Worm (Caenorhabditis elegans) whole organism, late embryonic: Measurements from ENCODE around the gene acs-3.

Source experiments
- C08G9.2 ChIP-seq: sonication (generic microtip); optimal IDR thresholded peaks from 2 replicates; lab custom pipeline; 2016; ENCODE audit warnings: mild to moderate bottlenecking, missing genetic modification characterization, moderate library complexity, missing compliant biosample characterization
- F13H6.1 ChIP-seq: sonication (generic microtip); optimal IDR thresholded peaks from 2 replicates; lab custom pipeline; 2016; ENCODE audit warnings: missing genetic modification characterization, missing compliant biosample characterization
- K02D7.2 ChIP-seq: sonication (generic microtip); optimal IDR thresholded peaks from 2 replicates; lab custom pipeline; 2017; ENCODE audit warnings: mild to moderate bottlenecking, missing genetic modification characterization, missing compliant biosample characterization
- K09A11.1 ChIP-seq: sonication (generic microtip); optimal IDR thresholded peaks from 2 replicates; lab custom pipeline; 2017; ENCODE audit warnings: antibody characterized with exemption, mild to moderate bottlenecking, missing genetic modification characterization, missing compliant biosample characterization; ENCODE audit not compliant: insufficient read depth
- ama-1 ChIP-seq: fragments of 150-350 bp; optimal IDR thresholded peaks from 2 replicates; lab custom pipeline; 2014
- ceh-2 ChIP-seq: sonication (generic microtip); optimal IDR thresholded peaks from 2 replicates; lab custom pipeline; 2016; ENCODE audit warnings: missing genotype, missing genetic modification characterization, missing compliant biosample characterization
- ceh-22 ChIP-seq: sonication (generic microtip); optimal IDR thresholded peaks from 2 replicates; lab custom pipeline; 2017; ENCODE audit warnings: missing biosample characterization, missing genetic modification characterization
- ceh-34 ChIP-seq: sonication (generic microtip); optimal IDR thresholded peaks from 2 replicates; lab custom pipeline; 2016; ENCODE audit warnings: mild to moderate bottlenecking, missing genetic modification characterization, missing compliant biosample characterization
- ceh-6 ChIP-seq: fragments of 200-800 bp; sonication (Bioruptor generic); optimal IDR thresholded peaks from 2 replicates; lab custom pipeline; 2018; ENCODE audit warnings: mild to moderate bottlenecking, missing genetic modification characterization, missing compliant biosample characterization
- dve-1 ChIP-seq: sonication (generic microtip); optimal IDR thresholded peaks from 2 replicates; lab custom pipeline; 2017; ENCODE audit warnings: antibody characterized with exemption, mild to moderate bottlenecking, missing genetic modification characterization, missing compliant biosample characterization
- elt-2 ChIP-seq: sonication (generic microtip); optimal IDR thresholded peaks from 2 replicates; lab custom pipeline; 2016; ENCODE audit warnings: missing genetic modification reagents, missing genetic modification characterization, missing compliant biosample characterization
- elt-4 ChIP-seq: sonication (generic microtip); optimal IDR thresholded peaks from 2 replicates; lab custom pipeline; 2016; ENCODE audit warnings: missing genetic modification characterization, missing compliant biosample characterization
- ets-4 ChIP-seq: sonication (generic microtip); optimal IDR thresholded peaks from 2 replicates; lab custom pipeline; 2016; ENCODE audit warnings: missing genetic modification characterization, missing compliant biosample characterization
- eyg-1 ChIP-seq: sonication (generic microtip); optimal IDR thresholded peaks from 2 replicates; lab custom pipeline; 2016; ENCODE audit warnings: missing genotype, missing genetic modification characterization, missing compliant biosample characterization
- fax-1 ChIP-seq: sonication (generic microtip); optimal IDR thresholded peaks from 2 replicates; lab custom pipeline; 2016; ENCODE audit warnings: missing genotype, missing genetic modification characterization, missing compliant biosample characterization
- fkh-10 ChIP-seq: fragments of 150-350 bp; optimal IDR thresholded peaks from 2 replicates; lab custom pipeline; 2014; ENCODE audit warnings: missing biosample characterization, missing genetic modification reagents, missing genetic modification characterization
- fkh-6 ChIP-seq: sonication (generic microtip); optimal IDR thresholded peaks from 2 replicates; lab custom pipeline; 2016; ENCODE audit warnings: missing genetic modification characterization, missing compliant biosample characterization
- hlh-13 ChIP-seq: fragments of 200-800 bp; sonication (Bioruptor generic); optimal IDR thresholded peaks from 2 replicates; lab custom pipeline; 2018; ENCODE audit warnings: mild to moderate bottlenecking, missing genetic modification characterization, missing compliant biosample characterization
- hlh-15 ChIP-seq: sonication (generic microtip); optimal IDR thresholded peaks from 2 replicates; lab custom pipeline; 2016; ENCODE audit warnings: missing genetic modification characterization, missing compliant biosample characterization
- hlh-30 ChIP-seq: sonication (generic microtip); optimal IDR thresholded peaks from 2 replicates; lab custom pipeline; 2017; ENCODE audit warnings: antibody characterized with exemption, missing genetic modification characterization, missing compliant biosample characterization; ENCODE audit not compliant: insufficient read depth
- hlh-6 ChIP-seq: sonication (generic microtip); optimal IDR thresholded peaks from 2 replicates; lab custom pipeline; 2016; ENCODE audit warnings: missing genotype, missing genetic modification characterization, missing compliant biosample characterization
- hlh-8 ChIP-seq: sonication (generic microtip); optimal IDR thresholded peaks from 2 replicates; lab custom pipeline; 2016; ENCODE audit warnings: missing genotype, missing genetic modification characterization, missing compliant biosample characterization
- lim-6 ChIP-seq: sonication (generic microtip); optimal IDR thresholded peaks from 2 replicates; lab custom pipeline; 2016; ENCODE audit warnings: missing genetic modification characterization, missing compliant biosample characterization
- madf-2 ChIP-seq: sonication (generic microtip); optimal IDR thresholded peaks from 2 replicates; lab custom pipeline; 2017; ENCODE audit warnings: missing genetic modification characterization, missing compliant biosample characterization
- nfya-1 ChIP-seq: sonication (generic microtip); optimal IDR thresholded peaks from 2 replicates; lab custom pipeline; 2017; ENCODE audit warnings: missing genetic modification characterization, mild to moderate bottlenecking, missing compliant biosample characterization, antibody characterized with exemption, moderate library complexity
- nhr-11 ChIP-seq: fragments of 150-350 bp; optimal IDR thresholded peaks from 2 replicates; lab custom pipeline; 2014; ENCODE audit warnings: missing biosample characterization, missing genetic modification characterization
- odd-2 ChIP-seq: sonication (generic microtip); optimal IDR thresholded peaks from 2 replicates; lab custom pipeline; 2017; ENCODE audit warnings: antibody characterized with exemption, mild to moderate bottlenecking, missing genetic modification characterization, missing compliant biosample characterization
- pax-1 ChIP-seq: fragments of 150-350 bp; optimal IDR thresholded peaks from 2 replicates; lab custom pipeline; 2014; ENCODE audit warnings: missing biosample characterization, missing genetic modification characterization
- pha-4 ChIP-seq: fragments of 150-350 bp; optimal IDR thresholded peaks from 2 replicates; lab custom pipeline; 2018; ENCODE audit warnings: missing biosample characterization, missing genetic modification reagents, missing genetic modification characterization
- pros-1 ChIP-seq: fragments of 150-350 bp; optimal IDR thresholded peaks from 2 replicates; lab custom pipeline; 2014; ENCODE audit warnings: missing biosample characterization, missing genetic modification reagents, missing genetic modification characterization
- ref-2 ChIP-seq: sonication (generic microtip); optimal IDR thresholded peaks from 2 replicates; lab custom pipeline; 2016; ENCODE audit warnings: missing genetic modification characterization, missing compliant biosample characterization
- syd-9 ChIP-seq: sonication (generic microtip); optimal IDR thresholded peaks from 2 replicates; lab custom pipeline; 2016; ENCODE audit warnings: mild to moderate bottlenecking, missing genetic modification characterization, moderate library complexity, missing compliant biosample characterization
- tbx-2 ChIP-seq: sonication (generic microtip); optimal IDR thresholded peaks from 2 replicates; lab custom pipeline; 2016; ENCODE audit warnings: missing genetic modification characterization, missing compliant biosample characterization
- unc-55 ChIP-seq: sonication (generic microtip); optimal IDR thresholded peaks from 2 replicates; lab custom pipeline; 2017; ENCODE audit warnings: missing biosample characterization, missing genetic modification reagents, missing genetic modification characterization
- zip-5 ChIP-seq: sonication (generic microtip); optimal IDR thresholded peaks from 2 replicates; lab custom pipeline; 2016; ENCODE audit warnings: missing genetic modification characterization, missing compliant biosample characterization

The acs-3 gene

DNA sequence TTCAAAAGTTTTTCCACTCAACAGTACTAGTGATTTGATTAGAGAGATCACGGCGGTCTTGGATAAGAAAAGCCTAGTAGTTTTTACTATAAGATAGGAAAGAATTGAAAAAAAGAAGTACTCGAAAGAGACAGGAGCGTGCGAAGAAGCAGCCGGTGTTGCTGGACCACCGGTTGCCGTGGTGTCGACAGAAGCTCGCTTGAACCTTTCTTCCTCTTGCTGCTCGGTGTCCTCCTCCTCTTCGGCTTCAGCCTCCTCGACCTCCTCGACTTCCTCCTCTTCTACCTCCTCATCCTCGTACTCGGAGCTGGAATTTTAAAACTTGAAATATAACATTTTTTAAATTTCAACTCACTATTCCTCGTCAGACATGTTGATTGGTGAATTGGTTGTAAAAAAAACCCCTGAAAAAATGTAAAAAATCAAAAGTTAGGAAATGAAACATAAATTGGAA is 23.2 kb downstream of the acs-3 start, which contains the start of gene tnt-4:
Gene tnt-4, minus strand, starts transcription at position 404 of the 454 bp plus-strand sequence.
- no peak for TF ChIP-seq F13H6.1 (tag; lab: Kevin White, UChicago)
- no peak for TF ChIP-seq pha-4 (tag; lab: Kevin White, UChicago)
- peak; percentile 47 for TF ChIP-seq ceh-22 (tag; lab: Kevin White, UChicago)
- no peak for TF ChIP-seq pax-1 (tag; lab: Kevin White, UChicago)
- TF ChIP-seq, all 69 proteins: peak for 1

DNA sequence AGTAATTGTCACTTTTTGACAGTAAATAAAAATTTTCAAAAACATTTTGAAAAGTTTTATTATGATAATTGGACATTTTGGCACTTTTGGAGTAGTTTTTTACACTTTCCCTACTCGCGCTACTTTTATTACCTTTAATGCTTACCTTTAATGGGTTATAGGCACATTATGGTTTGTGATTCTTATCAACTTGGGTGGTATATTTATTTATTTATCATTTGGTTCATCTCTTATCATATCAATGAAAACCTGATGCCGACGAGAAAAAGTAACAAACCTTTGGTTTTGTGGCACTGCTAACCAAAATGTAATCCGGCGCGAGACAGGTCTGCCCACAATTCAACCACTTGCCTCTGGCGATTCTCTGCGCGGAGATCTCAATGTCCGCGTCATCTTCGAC is 29.0 kb downstream of the acs-3 start:
- TF ChIP-seq elt-2 (tag; lab: Kevin White, UChicago) (peak; percentile 69), nfya-1 (tag; lab: Kevin White, UChicago) (no peak)

DNA sequence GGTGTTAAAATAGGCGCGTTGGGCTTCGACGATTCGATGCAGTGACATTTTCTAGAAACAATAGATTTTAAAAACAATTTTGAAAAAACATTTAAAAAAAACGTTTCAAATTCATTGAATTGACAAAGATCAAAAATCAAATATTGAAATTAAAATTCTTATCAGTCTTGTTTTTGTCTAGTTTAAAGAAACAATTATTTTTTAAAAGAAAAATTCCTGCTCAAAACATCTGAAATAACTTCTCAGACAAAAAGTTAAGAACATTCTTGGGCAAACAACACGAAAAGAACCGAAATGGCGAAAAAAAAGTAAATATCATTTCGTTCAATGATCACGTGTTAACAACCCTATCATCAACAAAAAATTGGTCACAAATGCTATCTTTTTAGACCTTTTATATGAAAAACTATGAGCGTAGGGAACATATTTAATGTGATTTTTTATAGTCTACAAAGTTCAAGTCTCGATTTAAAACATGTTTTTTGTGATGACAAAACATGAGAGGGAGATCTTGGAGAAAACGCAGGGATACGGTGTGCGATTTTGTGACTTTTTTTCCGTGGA is 30.3 kb downstream of the acs-3 start, which contains the start of gene alh-5:
Gene alh-5, minus strand, starts transcription at position 51 of the 564 bp plus-strand sequence.
- TF ChIP-seq nhr-11 (tag; lab: Kevin White, UChicago) (no peak), syd-9 (tag; lab: Kevin White, UChicago) (no peak), hlh-8 (no peak), hlh-15 (tag; lab: Kevin White, UChicago) (no peak), K02D7.2 (tag; lab: Kevin White, UChicago) (no peak), unc-55 (GFP tag; lab: Kevin White, UChicago) (no peak)
- TF ChIP-seq, all 69 proteins: peak for 0

DNA sequence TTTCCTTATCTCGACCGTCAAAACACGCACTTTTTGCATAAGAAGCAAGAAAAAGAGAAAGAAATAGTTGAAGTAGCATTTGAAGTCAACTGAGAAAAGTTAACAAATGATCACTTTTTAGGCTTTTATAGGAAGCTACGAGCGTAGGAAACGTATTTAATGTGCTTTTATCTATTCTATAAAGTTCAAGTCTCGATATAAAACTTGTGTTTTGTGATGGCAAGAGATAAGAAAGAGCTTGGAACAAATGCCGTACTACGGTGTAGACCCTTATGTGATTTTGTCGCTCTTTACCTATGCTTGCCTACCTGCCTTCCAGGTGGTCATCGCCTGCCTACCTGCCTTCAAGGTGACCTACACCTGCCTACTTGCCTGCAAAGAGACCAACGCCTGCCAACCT is 34.9 kb downstream of the acs-3 start, which contains the start of gene clec-206:
Gene clec-206, minus strand, starts transcription at position 101 of the 400 bp plus-strand sequence.
- no peak for TF ChIP-seq pros-1 (tag; lab: Kevin White, UChicago)

DNA sequence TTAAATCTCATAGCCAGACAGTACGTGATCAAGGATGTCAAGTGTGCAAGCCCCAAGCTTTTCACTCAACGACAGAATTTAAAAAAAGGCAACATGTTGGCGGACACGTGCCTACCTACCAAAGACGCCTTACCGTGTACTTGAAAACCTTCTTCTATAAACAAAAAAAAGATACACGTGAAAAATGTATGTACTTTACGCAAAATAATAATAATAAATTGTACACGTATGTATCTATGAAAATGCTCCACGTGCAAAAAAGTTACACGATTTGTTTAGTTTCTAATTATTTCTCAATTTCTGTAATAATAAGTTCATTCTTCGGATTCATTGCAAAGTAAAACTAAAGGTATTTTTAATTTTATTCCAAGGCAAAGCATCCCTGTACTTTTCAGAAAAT is 35.3 kb downstream of the acs-3 start, which contains the start of gene cysl-4:
Gene cysl-4, plus strand, starts transcription at position 301 of the 400 bp plus-strand sequence.
- TF ChIP-seq ref-2 (tag; lab: Kevin White, UChicago) (no peak), ceh-34 (tag; lab: Kevin White, UChicago) (no peak)

DNA sequence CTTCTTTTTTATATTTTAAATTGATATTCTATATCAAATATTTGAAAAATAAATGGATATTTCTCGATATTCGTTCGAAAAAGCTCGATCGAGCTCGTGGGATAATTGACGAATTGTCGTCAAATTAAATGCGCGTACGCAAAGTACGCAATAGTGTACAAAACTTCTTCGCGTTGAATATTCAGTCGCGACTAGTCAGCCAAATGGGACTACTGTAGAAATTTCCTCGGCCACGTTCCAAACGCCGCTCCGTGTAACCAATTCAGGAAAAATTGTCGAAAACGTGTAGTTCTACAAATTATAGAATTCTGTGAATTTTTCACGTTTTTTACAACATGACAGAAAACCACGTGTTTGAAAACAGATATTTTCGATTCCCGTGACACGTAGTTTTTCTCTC is 39.1 kb downstream of the acs-3 start:
- no peak for TF ChIP-seq zip-5 (tag; lab: Kevin White, UChicago)
- no peak for TF ChIP-seq ceh-2
- no peak for TF ChIP-seq fkh-10 (GFP tag; lab: Kevin White, UChicago)
- no peak for TF ChIP-seq ref-2 (tag; lab: Kevin White, UChicago)
- no peak for TF ChIP-seq odd-2 (tag; lab: Kevin White, UChicago)
- TF ChIP-seq fkh-6 (tag; lab: Kevin White, UChicago) = no peak
- TF ChIP-seq elt-4 = no peak
- no peak for TF ChIP-seq C08G9.2
- TF ChIP-seq dve-1 (tag; lab: Kevin White, UChicago) = no peak
- TF ChIP-seq syd-9 (tag; lab: Kevin White, UChicago) = no peak
- no peak for TF ChIP-seq hlh-6
- no peak for TF ChIP-seq lim-6
- TF ChIP-seq hlh-8 = no peak
- TF ChIP-seq madf-2 = no peak
- no peak for TF ChIP-seq ceh-6 (GFP tag; lab: Kevin White, UChicago)
- TF ChIP-seq tbx-2 = no peak
- no peak for TF ChIP-seq ets-4

DNA sequence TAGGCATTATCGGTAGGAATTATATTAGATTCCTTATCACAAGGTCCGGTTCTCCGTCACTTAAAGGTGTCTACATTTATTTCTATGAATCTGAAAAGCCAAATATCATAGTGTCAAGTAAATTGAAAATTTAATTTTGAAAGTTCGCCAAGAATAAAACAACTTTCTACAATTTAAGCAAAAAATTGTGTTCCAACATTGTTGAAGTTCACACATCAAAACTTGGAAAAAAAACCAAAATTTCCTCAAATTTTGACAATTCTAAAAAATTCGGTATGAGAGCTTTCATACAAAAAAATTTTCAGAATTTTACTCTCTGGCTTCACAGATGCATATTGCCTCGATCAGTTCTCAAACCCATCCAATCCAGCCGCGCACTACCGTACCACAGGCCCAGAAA is 42.4 kb downstream of the acs-3 start, which contains the start of gene F59A7.7:
Gene F59A7.7, plus strand, starts transcription at position 301 of the 400 bp plus-strand sequence.
- TF ChIP-seq hlh-30 (no peak), eyg-1 (tag; lab: Kevin White, UChicago) (no peak), hlh-13 (no peak), K09A11.1 (no peak), ref-2 (tag; lab: Kevin White, UChicago) (no peak), fax-1 (tag; lab: Kevin White, UChicago) (no peak), tbx-2 (no peak), fkh-10 (GFP tag; lab: Kevin White, UChicago) (no peak), elt-4 (no peak), ama-1 (lab: Kevin White, UChicago) (no peak)
